Fruit fly (Drosophila melanogaster) whole organism: ENCODE data around the gene Irk2.

Experiments used
- CG8478 ChIP-seq: fragments of >200 bp; optimal IDR thresholded peaks from 2 replicates; lab custom pipeline; 2018; ENCODE audit warnings: inconsistent platforms
- EcR ChIP-seq, 2 experiments: fragments of >200 bp; optimal IDR thresholded peaks; 2 replicates each; lab custom pipeline; 2017; ENCODE audit warnings: missing biosample characterization in 2 of 2, missing genetic modification characterization in 2 of 2, missing genetic modification reagents in 2 of 2
- psq ChIP-seq: fragments of >200 bp; optimal IDR thresholded peaks from 2 replicates; lab custom pipeline; 2017
- usp ChIP-seq: fragments of >200 bp; optimal IDR thresholded peaks from 2 replicates; lab custom pipeline; 2017; ENCODE audit warnings: missing biosample characterization, missing genetic modification characterization, mixed read lengths

The Irk2 gene

dm6 chr3R:23472011-23472958 is 47.0 kb downstream of the Irk2 start, which contains the start of gene CG4374:
Gene CG4374 (minus strand): TSS chr3R:23472278.
- no peak for TF ChIP-seq usp (GFP tag; lab: Kevin White, UChicago)
- no peak for TF ChIP-seq CG8478 (lab: Kevin White, UChicago)
- no peak for TF ChIP-seq psq (lab: Kevin White, UChicago)
- peak; percentile 49 to 98 for TF ChIP-seq EcR (GFP tag; optimal IDR thresholded peaks at IDR 0.05; lab: Kevin White, UChicago)
